Worm (Caenorhabditis elegans): ENCODE data around the gene nspc-12.

DNA sequence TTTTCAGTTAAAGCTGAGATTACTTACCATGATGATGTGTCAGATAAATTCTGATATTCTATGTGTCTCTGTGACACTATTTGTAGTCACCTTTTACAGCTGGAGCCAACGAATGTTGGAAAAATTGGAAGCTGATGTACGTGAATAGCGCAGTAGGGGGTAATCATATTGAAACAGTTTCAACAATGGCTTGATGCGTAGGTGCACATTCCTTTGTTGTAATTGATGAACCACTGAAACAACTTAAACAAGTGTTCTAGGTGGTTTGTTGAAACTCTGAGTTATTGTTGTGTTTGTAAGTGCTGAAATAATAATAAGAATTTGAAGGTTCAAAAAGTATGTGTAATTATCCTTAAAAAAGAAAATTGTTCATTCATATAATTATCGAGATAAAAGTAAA, at the start of gene nspc-12:
- TF ChIP-seq cog-1 (tag; optimal IDR thresholded peaks at IDR 0.05): no peak
- TF ChIP-seq flt-1 (GFP tag; IDR thresholded peaks at IDR 0.05): no peak

Data from whole organism, midembryonic.